Fruit fly (Drosophila melanogaster): ENCODE data around the gene CG31668.
A peak's percentile ranks its signal among the peaks of the same experiment; 100 is the strongest.

CG31668 gene

DNA sequence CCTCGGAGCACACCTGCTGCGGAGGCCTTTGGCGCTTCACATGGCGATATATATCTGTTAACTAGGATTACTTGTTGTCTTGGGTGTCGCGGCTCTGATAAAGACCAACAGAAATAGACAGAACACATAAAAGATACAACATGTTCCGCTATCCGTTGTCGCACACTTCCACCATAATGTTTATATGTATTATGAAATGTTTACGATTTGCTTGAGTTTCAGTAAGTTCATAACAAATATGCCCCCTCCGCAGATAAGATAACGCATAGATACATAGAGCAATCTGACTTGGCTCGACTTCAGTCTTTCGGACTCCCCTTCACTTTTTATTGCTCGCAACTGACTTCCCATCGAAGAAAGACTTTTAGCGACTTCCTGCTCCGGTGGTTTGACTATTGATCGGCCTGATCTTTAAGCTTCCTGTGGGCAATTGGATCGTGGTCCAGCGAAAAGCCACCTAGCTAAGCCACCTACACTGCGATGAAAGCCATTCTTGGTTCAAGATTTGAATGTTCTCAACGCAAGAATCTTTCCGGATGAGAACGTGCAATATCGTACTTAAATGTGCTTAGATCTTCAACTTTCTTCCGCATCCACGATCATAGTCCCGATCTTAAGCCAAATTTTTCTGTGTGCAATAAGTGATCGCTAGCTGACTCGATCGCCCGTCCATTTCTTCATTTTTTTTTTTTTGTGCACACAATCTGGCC is 37.6 kb downstream of the CG31668 start (continued):
- TF ChIP-seq hkb (optimal IDR thresholded peaks at IDR 0.05) (no peak), hkb (GFP tag; IDR thresholded peaks at IDR 0.05) (peak; percentile 46), CG30431 (GFP tag; optimal IDR thresholded peaks at IDR 0.05) (no peak), lov (optimal IDR thresholded peaks at IDR 0.05) (no peak), lov (GFP tag; IDR thresholded peaks at IDR 0.05) (no peak), CG11247 (GFP tag; IDR thresholded peaks at IDR 0.05) (no peak), Eip74EF (GFP tag; optimal IDR thresholded peaks at IDR 0.05) (no peak), Xbp1 (GFP tag; optimal IDR thresholded peaks at IDR 0.05) (no peak), Sin3A (optimal IDR thresholded peaks at IDR 0.05) (no peak), CG8359 (GFP tag; optimal IDR thresholded peaks at IDR 0.05; ENCODE audit: borderline replicate concordance) (no peak), CG3726 (GFP tag; IDR thresholded peaks at IDR 0.05) (no peak), CG4854 (GFP tag; optimal IDR thresholded peaks at IDR 0.05) (no peak), lab (GFP tag; optimal IDR thresholded peaks at IDR 0.05) (peak; percentile 80), dysf (GFP tag; IDR thresholded peaks at IDR 0.05) (no peak), wek (GFP tag; optimal IDR thresholded peaks at IDR 0.05) (peak; percentile 73), Dll (GFP tag; IDR thresholded peaks at IDR 0.05; ENCODE audit: partially characterized antibody) (no peak), ap (GFP tag; IDR thresholded peaks at IDR 0.05) (no peak), ERR (GFP tag; optimal IDR thresholded peaks at IDR 0.05) (no peak), CG12659 (GFP tag; optimal IDR thresholded peaks at IDR 0.05) (peak; percentile 17), CG33213 (GFP tag; optimal IDR thresholded peaks at IDR 0.05) (no peak), Ravus (GFP tag; IDR thresholded peaks at IDR 0.05) (no peak), CG12219 (GFP tag; optimal IDR thresholded peaks at IDR 0.05) (peak; percentile 63), luna (GFP tag; optimal IDR thresholded peaks at IDR 0.05) (no peak), Xrp1 (GFP tag; IDR thresholded peaks at IDR 0.05) (peak; percentile 32; the same call in 1 of the 2 replicates), Dip2 (GFP tag; IDR thresholded peaks at IDR 0.05) (no peak), CG1647 (GFP tag; optimal IDR thresholded peaks at IDR 0.05) (no peak), CG34224 (GFP tag; IDR thresholded peaks at IDR 0.05; ENCODE audit: partially characterized antibody) (no peak), Hmr (GFP tag; optimal IDR thresholded peaks at IDR 0.05) (peak; percentile 34), salm (tag; optimal IDR thresholded peaks at IDR 0.05) (peak; percentile 75), CG2199 (GFP tag; IDR thresholded peaks at IDR 0.05) (no peak), E2f2 (GFP tag; IDR thresholded peaks at IDR 0.05) (no peak), NFAT (GFP tag; IDR thresholded peaks at IDR 0.05) (no peak), ci (GFP tag; IDR thresholded peaks at IDR 0.05) (peak; percentile 68; the same call in 1 of the 3 replicates), CG31365 (tag; optimal IDR thresholded peaks at IDR 0.05) (peak; percentile 57), GATAe (GFP tag; conservative IDR thresholded peaks at IDR 0.05) (peak; percentile 82), prd (optimal IDR thresholded peaks at IDR 0.05) (no peak), prd (GFP tag; IDR thresholded peaks at IDR 0.05) (no peak), CG14667 (GFP tag; IDR thresholded peaks at IDR 0.05) (no peak), Hr78 (GFP tag; optimal IDR thresholded peaks at IDR 0.05) (no peak), CG10147 (GFP tag; optimal IDR thresholded peaks at IDR 0.05) (no peak), CG8478 (optimal IDR thresholded peaks at IDR 0.05) (no peak), CG14014 (GFP tag; IDR thresholded peaks at IDR 0.05) (no peak; the same call in 1 of the 2 replicates), pnt (GFP tag; optimal IDR thresholded peaks at IDR 0.05) (no peak), nerfin-1 (tag; optimal IDR thresholded peaks at IDR 0.05) (peak; percentile 10), NC2α (GFP tag; optimal IDR thresholded peaks at IDR 0.05) (no peak), ab (GFP tag; optimal IDR thresholded peaks at IDR 0.05) (no peak), Bgb (GFP tag; IDR thresholded peaks at IDR 0.05; ENCODE audit: partially characterized antibody) (no peak), Doc2 (GFP tag; IDR thresholded peaks at IDR 0.05) (no peak), cwo (GFP tag; optimal IDR thresholded peaks at IDR 0.05) (peak; percentile 19), CG8924 (tag; optimal IDR thresholded peaks at IDR 0.05) (peak; percentile 34), CG2712 (tag; optimal IDR thresholded peaks at IDR 0.05) (peak; percentile 13)
